Fruit fly (Drosophila melanogaster) whole organism, wandering third instar larva: Measurements from ENCODE around the gene HUWE1.

Experiments
- Dfd ChIP-seq: fragments of >200 bp; optimal IDR thresholded peaks from 2 replicates; lab custom pipeline; 2017; ENCODE audit warnings: missing biosample characterization, missing genetic modification characterization
- HLH106 ChIP-seq: fragments of 200-800 bp; optimal IDR thresholded peaks from 3 replicates; lab custom pipeline; 2019; ENCODE audit warnings: missing biosample characterization, mild to moderate bottlenecking, missing genetic modification characterization, moderate library complexity
- Jra ChIP-seq: sonication (Bioruptor generic); optimal IDR thresholded peaks from 2 replicates; lab custom pipeline; 2016; ENCODE audit warnings: missing biosample characterization, missing genetic modification characterization
- Myc ChIP-seq: fragments of >200 bp; optimal IDR thresholded peaks from 2 replicates; lab custom pipeline; 2017
- Sp1 ChIP-seq: fragments of 200-800 bp; sonication (Bioruptor generic); optimal IDR thresholded peaks from 3 replicates; lab custom pipeline; 2019; ENCODE audit warnings: missing biosample characterization, mild to moderate bottlenecking, missing genetic modification characterization, moderate library complexity
- Vsx2 ChIP-seq: fragments of 200-300, 225-300 bp; sonication (Bioruptor generic); optimal IDR thresholded peaks from 2 replicates; lab custom pipeline; 2018; ENCODE audit warnings: missing biosample characterization, missing genetic modification characterization; ENCODE audit not compliant: partially characterized antibody
- ey ChIP-seq: fragments of 200-800 bp; sonication (Bioruptor generic); optimal IDR thresholded peaks from 2 replicates; lab custom pipeline; 2016; ENCODE audit warnings: missing biosample characterization, missing genetic modification characterization
- fru ChIP-seq: fragments of 200-800 bp; sonication (Bioruptor generic); optimal IDR thresholded peaks from 3 replicates; lab custom pipeline; 2016; ENCODE audit warnings: missing biosample characterization, mild to moderate bottlenecking, missing genetic modification characterization
- lola ChIP-seq: fragments of >200 bp; optimal IDR thresholded peaks from 2 replicates; lab custom pipeline; 2017; ENCODE audit warnings: missing biosample characterization, missing genetic modification characterization
- pan ChIP-seq: fragments of >200 bp; optimal IDR thresholded peaks from 2 replicates; lab custom pipeline; 2017
- psq ChIP-seq: fragments of 200-800 bp; sonication (Bioruptor generic); optimal IDR thresholded peaks from 3 replicates; lab custom pipeline; 2017; ENCODE audit warnings: missing biosample characterization, mild to moderate bottlenecking, missing genetic modification characterization, moderate library complexity
- rgr ChIP-seq: fragments of 200-800 bp; sonication (Bioruptor generic); optimal IDR thresholded peaks from 3 replicates; lab custom pipeline; 2016; ENCODE audit warnings: missing biosample characterization, mild to moderate bottlenecking, missing genetic modification characterization
- usp ChIP-seq: fragments of >200 bp; optimal IDR thresholded peaks from 2 replicates; lab custom pipeline; 2017; ENCODE audit warnings: missing biosample characterization, missing genetic modification characterization

DNA sequence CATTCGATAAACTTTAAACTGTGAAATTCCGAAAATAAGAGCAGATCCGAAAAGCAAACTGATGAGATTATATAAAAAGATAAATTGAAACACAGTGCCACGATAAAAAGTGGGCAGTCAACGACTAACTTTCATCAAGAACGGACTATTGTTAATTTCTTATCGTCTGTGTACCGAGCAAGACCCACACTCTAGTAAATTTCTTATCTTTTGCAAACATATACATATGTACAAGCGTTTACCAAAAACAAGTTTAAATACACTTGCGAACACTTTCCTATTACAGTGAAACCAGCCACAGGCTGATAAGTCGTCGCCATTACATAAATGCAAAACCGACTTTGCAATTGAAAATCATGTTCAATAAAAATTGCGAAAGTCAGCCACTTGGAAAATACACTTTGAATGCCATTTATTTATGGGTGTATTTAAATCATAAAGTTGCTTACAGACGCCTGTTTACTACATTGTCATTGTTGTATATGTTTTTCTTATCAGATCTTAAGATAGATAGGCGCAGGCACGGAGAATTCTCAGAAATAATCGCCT, 46.3 kb downstream of the HUWE1 start:
- TF ChIP-seq lola (GFP tag; lab: Kevin White, UChicago) = no peak
- TF ChIP-seq Jra = no peak
- TF ChIP-seq HLH106 = no peak
- no peak for TF ChIP-seq usp
- TF ChIP-seq Dfd (GFP tag; lab: Kevin White, UChicago) = no peak
- no peak for TF ChIP-seq psq
- TF ChIP-seq rgr (GFP tag; lab: Kevin White, UChicago) = no peak
- no peak for TF ChIP-seq Sp1 (GFP tag; lab: Kevin White, UChicago)
- no peak for TF ChIP-seq Vsx2 (GFP tag; lab: Kevin White, UChicago)
- no peak for TF ChIP-seq Myc (lab: Kevin White, UChicago)
- TF ChIP-seq ey (GFP tag; lab: Kevin White, UChicago) = no peak
- no peak for TF ChIP-seq pan (lab: Kevin White, UChicago)
- TF ChIP-seq fru = peak; percentile 6
